Worm (Caenorhabditis elegans) whole organism, L4/young adult: Measurements from ENCODE around the gene spr-3.

Experiments used
- W03F9.2 ChIP-seq: fragments of 150-350 bp; optimal IDR thresholded peaks from 2 replicates; lab custom pipeline; 2014; ENCODE audit warnings: missing biosample characterization, missing genetic modification characterization
- dao-5 ChIP-seq: sonication (generic microtip); optimal IDR thresholded peaks from 2 replicates; lab custom pipeline; 2016; ENCODE audit warnings: missing genotype, missing genetic modification characterization, moderate library complexity, missing compliant biosample characterization
- him-1 ChIP-seq: sonication (generic microtip); optimal IDR thresholded peaks from 2 replicates; lab custom pipeline; 2016; ENCODE audit warnings: missing genotype, missing genetic modification reagents, missing genetic modification characterization, missing compliant biosample characterization

The spr-3 gene

ce11 chrX:4498078-4498477 lies 15.8 kb upstream of the spr-3 start:
- no peak for TF ChIP-seq him-1 (tag; lab: Kevin White, UChicago)
- TF ChIP-seq W03F9.2 (tag; lab: Kevin White, UChicago): no peak
- TF ChIP-seq dao-5 (tag; lab: Kevin White, UChicago): no peak

- TF ChIP-seq W03F9.2 (tag; lab: Kevin White, UChicago) (no peak), him-1 (tag; lab: Kevin White, UChicago) (no peak), dao-5 (tag; lab: Kevin White, UChicago) (no peak)
These were observed 15.4 kb upstream of the spr-3 start for ce11 chrX:4498478-4498877.

- no peak for TF ChIP-seq him-1 (tag; lab: Kevin White, UChicago)
- TF ChIP-seq dao-5 (tag; lab: Kevin White, UChicago): no peak
- TF ChIP-seq W03F9.2 (tag; lab: Kevin White, UChicago): no peak
These were observed 13.4 kb upstream of the spr-3 start for ce11 chrX:4500499-4500898.

ce11 chrX:4502039-4502438 lies 11.9 kb upstream of the spr-3 start:
- no peak for TF ChIP-seq W03F9.2 (tag; lab: Kevin White, UChicago)
- no peak for TF ChIP-seq him-1 (tag; lab: Kevin White, UChicago)
- TF ChIP-seq dao-5 (tag; lab: Kevin White, UChicago): no peak

- no peak for TF ChIP-seq W03F9.2 (tag; lab: Kevin White, UChicago)
- TF ChIP-seq him-1 (tag; lab: Kevin White, UChicago): no peak
- no peak for TF ChIP-seq dao-5 (tag; lab: Kevin White, UChicago)
These were observed 10.6 kb upstream of the spr-3 start for ce11 chrX:4503259-4503658.

- TF ChIP-seq W03F9.2 (tag; lab: Kevin White, UChicago) (no peak), dao-5 (tag; lab: Kevin White, UChicago) (no peak), him-1 (tag; lab: Kevin White, UChicago) (no peak)
These were observed 9.7 kb upstream of the spr-3 start, which contains the start of gene dgk-2 for ce11 chrX:4504108-4504668. TSS of gene dgk-2 (minus strand) at chrX:4504388.

- TF ChIP-seq dao-5 (tag; lab: Kevin White, UChicago): no peak
- no peak for TF ChIP-seq W03F9.2 (tag; lab: Kevin White, UChicago)
- no peak for TF ChIP-seq him-1 (tag; lab: Kevin White, UChicago)
These were observed 6.7 kb upstream of the spr-3 start for ce11 chrX:4507122-4507681.

ce11 chrX:4508209-4508608 lies 5.7 kb upstream of the spr-3 start, which contains the start of gene rhi-1:
TSS of gene rhi-1 (plus strand) at chrX:4508509.
- TF ChIP-seq him-1 (tag; lab: Kevin White, UChicago): no peak
- no peak for TF ChIP-seq W03F9.2 (tag; lab: Kevin White, UChicago)
- no peak for TF ChIP-seq dao-5 (tag; lab: Kevin White, UChicago)

- TF ChIP-seq W03F9.2 (tag; lab: Kevin White, UChicago): no peak
- TF ChIP-seq dao-5 (tag; lab: Kevin White, UChicago): no peak
- no peak for TF ChIP-seq him-1 (tag; lab: Kevin White, UChicago)
These were observed 2.9 kb downstream of the spr-3 start for ce11 chrX:4516758-4517157.

ce11 chrX:4519968-4520367 lies 6.1 kb downstream of the spr-3 start:
- TF ChIP-seq him-1 (tag; lab: Kevin White, UChicago): no peak
- TF ChIP-seq W03F9.2 (tag; lab: Kevin White, UChicago): no peak
- no peak for TF ChIP-seq dao-5 (tag; lab: Kevin White, UChicago)

ce11 chrX:4521166-4521565 lies 7.3 kb downstream of the spr-3 start:
- no peak for TF ChIP-seq dao-5 (tag; lab: Kevin White, UChicago)
- no peak for TF ChIP-seq him-1 (tag; lab: Kevin White, UChicago)
- no peak for TF ChIP-seq W03F9.2 (tag; lab: Kevin White, UChicago)

ce11 chrX:4521837-4522816 lies 8.2 kb downstream of the spr-3 start, which contains the start of gene C07A12.7:
TSS of gene C07A12.7 (minus strand) at chrX:4522144.
- TF ChIP-seq W03F9.2 (tag; lab: Kevin White, UChicago) (no peak), him-1 (tag; lab: Kevin White, UChicago) (no peak), dao-5 (tag; lab: Kevin White, UChicago) (no peak)

ce11 chrX:4523315-4523714 lies 9.4 kb downstream of the spr-3 start:
- TF ChIP-seq W03F9.2 (tag; lab: Kevin White, UChicago) (no peak), dao-5 (tag; lab: Kevin White, UChicago) (no peak), him-1 (tag; lab: Kevin White, UChicago) (no peak)
